Fruit fly (Drosophila melanogaster) whole organism, embryonic: ENCODE results near the gene Dad1.

Source experiments
- Abd-B ChIP-seq: fragments of 200-800 bp; sonication (Bioruptor generic); optimal IDR thresholded peaks from 2 replicates; lab custom pipeline; 2018; ENCODE audit warnings: missing biosample characterization, mild to moderate bottlenecking, missing genetic modification characterization, moderate library complexity
- Antp ChIP-seq: fragments of 200-800 bp; sonication (Bioruptor generic); optimal IDR thresholded peaks from 3 replicates; lab custom pipeline; 2016; ENCODE audit warnings: missing biosample characterization, missing genetic modification characterization
- Atf6 ChIP-seq: fragments of 200-800 bp; sonication (Bioruptor generic); IDR thresholded peaks from 2 replicates; pipeline ENCODE4 v1.3.6; 2022; ENCODE audit warnings: missing biosample characterization, missing genetic modification characterization
- CG10979 ChIP-seq: fragments of 200-800 bp; sonication (Bioruptor generic); optimal IDR thresholded peaks from 2 replicates; lab custom pipeline; 2018; ENCODE audit warnings: missing biosample characterization, mild to moderate bottlenecking, missing genetic modification characterization, moderate library complexity
- CG17186 ChIP-seq: fragments of 200-800 bp; sonication (Bioruptor generic); optimal IDR thresholded peaks from 3 replicates; lab custom pipeline; 2017; ENCODE audit warnings: missing biosample characterization, missing genetic modification reagents, missing genetic modification characterization
- CG18764 ChIP-seq: fragments of 200-800 bp; sonication (Bioruptor generic); optimal IDR thresholded peaks from 3 replicates; lab custom pipeline; 2016; ENCODE audit warnings: missing biosample characterization, missing genetic modification characterization
- CG2129 ChIP-seq: fragments of 200-800 bp; sonication (Bioruptor generic); IDR thresholded peaks from 2 replicates; pipeline ENCODE4 v1.3.6; 2022; ENCODE audit warnings: missing biosample characterization, missing genetic modification characterization; ENCODE audit not compliant: partially characterized antibody
- CG31388 ChIP-seq: fragments of 200-800 bp; sonication (Bioruptor generic); optimal IDR thresholded peaks from 2 replicates; lab custom pipeline; 2016; ENCODE audit warnings: missing biosample characterization, missing genetic modification characterization
- CG32767 ChIP-seq: fragments of 200-800 bp; sonication (Bioruptor generic); IDR thresholded peaks from 2 replicates; pipeline ENCODE4 v1.3.6; 2022; ENCODE audit warnings: missing biosample characterization, missing genetic modification characterization
- CG32772 ChIP-seq: fragments of 200-800 bp; sonication (Bioruptor generic); IDR thresholded peaks from 2 replicates; pipeline ENCODE4 v1.3.6; 2022; ENCODE audit warnings: missing biosample characterization, missing genetic modification characterization
- CG33213 ChIP-seq: fragments of 200-800 bp; sonication (Bioruptor generic); optimal IDR thresholded peaks from 3 replicates; lab custom pipeline; 2016; ENCODE audit warnings: missing biosample characterization, missing genetic modification characterization
- CG34224 ChIP-seq: fragments of 200-800 bp; sonication (Bioruptor generic); IDR thresholded peaks from 3 replicates; pipeline ENCODE4 v1.3.6; 2022; ENCODE audit warnings: missing biosample characterization, missing genetic modification characterization; ENCODE audit not compliant: partially characterized antibody
- CG4424 ChIP-seq: fragments of 200-800 bp; sonication (Bioruptor generic); optimal IDR thresholded peaks from 3 replicates; lab custom pipeline; 2016; ENCODE audit warnings: missing biosample characterization, missing genetic modification characterization
- CG5953 ChIP-seq: fragments of 200-800 bp; sonication (Bioruptor generic); IDR thresholded peaks from 2 replicates; pipeline ENCODE4 v1.3.6; 2022; ENCODE audit warnings: missing biosample characterization, missing genetic modification characterization
- CG6272 ChIP-seq: fragments of 200-800 bp; sonication (Bioruptor generic); IDR thresholded peaks from 2 replicates; pipeline ENCODE4 v1.3.6; 2022; ENCODE audit warnings: missing biosample characterization, missing genetic modification characterization
- CG7357 ChIP-seq: fragments of 200-800 bp; sonication (Bioruptor generic); IDR thresholded peaks from 3 replicates; pipeline ENCODE4 v1.3.6; 2022; ENCODE audit warnings: missing biosample characterization, missing genetic modification characterization
- CG9797 ChIP-seq: fragments of 200-800 bp; sonication (Bioruptor generic); optimal IDR thresholded peaks from 3 replicates; lab custom pipeline; 2018; ENCODE audit warnings: missing biosample characterization, mild to moderate bottlenecking, missing genetic modification characterization
- CHES-1-like ChIP-seq: fragments of 200-800 bp; sonication (Bioruptor generic); optimal IDR thresholded peaks from 2 replicates; lab custom pipeline; 2016; ENCODE audit warnings: missing biosample characterization, missing genetic modification characterization
- CTCF ChIP-seq: fragments of 200-800 bp; sonication (Bioruptor generic); optimal IDR thresholded peaks from 2 replicates; lab custom pipeline; 2017; ENCODE audit warnings: missing biosample characterization, mild to moderate bottlenecking, missing genetic modification characterization, moderate library complexity
- Elba2 ChIP-seq: fragments of 200-800 bp; sonication (Bioruptor generic); optimal IDR thresholded peaks from 3 replicates; lab custom pipeline; 2016; ENCODE audit warnings: missing biosample characterization, missing genetic modification characterization
- NC2α ChIP-seq: fragments of 200-800 bp; sonication (Bioruptor generic); optimal IDR thresholded peaks from 2 replicates; lab custom pipeline; 2016; ENCODE audit warnings: missing biosample characterization, missing genetic modification characterization
- Pdp1 ChIP-seq, 2 experiments: fragments of 200-800 bp; sonication (Bioruptor generic); optimal IDR thresholded peaks; 3 replicates each; lab custom pipeline; 2016; ENCODE audit warnings: missing biosample characterization in 2 of 2, missing genetic modification characterization in 2 of 2, mild to moderate bottlenecking in 1 of 2, moderate library complexity in 1 of 2
- Ptx1 ChIP-seq: fragments of 200-800 bp; sonication (Bioruptor generic); IDR thresholded peaks from 2 replicates; pipeline ENCODE4 v1.3.6; 2022; ENCODE audit warnings: missing biosample characterization, missing genetic modification characterization
- Six4 ChIP-seq: fragments of 200-800 bp; sonication (Bioruptor generic); optimal IDR thresholded peaks from 2 replicates; lab custom pipeline; 2016; ENCODE audit warnings: missing biosample characterization, missing genetic modification characterization
- Vsx1 ChIP-seq: fragments of 200-800 bp; sonication (Bioruptor generic); optimal IDR thresholded peaks from 2 replicates; lab custom pipeline; 2017; ENCODE audit warnings: missing biosample characterization, mild to moderate bottlenecking, missing genetic modification characterization, missing genetic modification reagents
- amos ChIP-seq: fragments of 200-800 bp; sonication (Bioruptor generic); IDR thresholded peaks from 2 replicates; pipeline ENCODE4 v1.3.6; 2022; ENCODE audit warnings: missing biosample characterization, missing genetic modification characterization; ENCODE audit not compliant: partially characterized antibody
- ato ChIP-seq: fragments of 200-800 bp; sonication (Bioruptor generic); IDR thresholded peaks from 2 replicates; pipeline ENCODE4 v1.3.6; 2022; ENCODE audit warnings: missing biosample characterization, missing genetic modification characterization; ENCODE audit not compliant: partially characterized antibody
- bsh ChIP-seq, 2 experiments: fragments of 200-800 bp; sonication (Bioruptor generic); optimal IDR thresholded peaks; 2 replicates each; lab custom pipeline; 2017 to 2018; ENCODE audit warnings: mild to moderate bottlenecking in 2 of 2, missing biosample characterization in 2 of 2, missing genetic modification characterization in 2 of 2, moderate library complexity in 1 of 2
- chm ChIP-seq: fragments of 200-800 bp; sonication (Bioruptor generic); IDR thresholded peaks from 2 replicates; pipeline ENCODE4 v1.3.6; 2022; ENCODE audit warnings: missing biosample characterization, missing genetic modification characterization
- dmrt99B ChIP-seq: fragments of 200-800 bp; sonication (Bioruptor generic); optimal IDR thresholded peaks from 2 replicates; lab custom pipeline; 2018; ENCODE audit warnings: missing biosample characterization, mild to moderate bottlenecking, missing genetic modification characterization, moderate library complexity
- dpn ChIP-seq, 2 experiments: fragments of 200-800 bp; sonication (Bioruptor generic); optimal IDR thresholded peaks; 3 replicates each; lab custom pipeline; 2016; ENCODE audit warnings: missing biosample characterization in 2 of 2, missing genetic modification characterization in 2 of 2
- en ChIP-seq: fragments of 200-800 bp; sonication (Bioruptor generic); optimal IDR thresholded peaks from 2 replicates; lab custom pipeline; 2016; ENCODE audit warnings: missing biosample characterization, missing genetic modification characterization
- eve ChIP-seq, 2 experiments: fragments of >200 bp; optimal IDR thresholded peaks; 2 replicates each; lab custom pipeline; 2017; ENCODE audit warnings: missing biosample characterization in 2 of 2, missing genetic modification characterization in 2 of 2
- fd3F ChIP-seq: fragments of 200-800 bp; sonication (Bioruptor generic); optimal IDR thresholded peaks from 2 replicates; lab custom pipeline; 2018; ENCODE audit warnings: missing biosample characterization, mild to moderate bottlenecking, missing genetic modification characterization, moderate library complexity
- ftz-f1 ChIP-seq: fragments of 200-800 bp; sonication (Bioruptor generic); optimal IDR thresholded peaks from 2 replicates; lab custom pipeline; 2016; ENCODE audit warnings: missing biosample characterization, missing genetic modification characterization
- grau ChIP-seq: fragments of 200-800 bp; optimal IDR thresholded peaks from 3 replicates; lab custom pipeline; 2019; ENCODE audit warnings: missing biosample characterization, mild to moderate bottlenecking, missing genetic modification characterization, moderate library complexity
- gro ChIP-seq: fragments of 200-800 bp; sonication (Bioruptor generic); optimal IDR thresholded peaks from 2 replicates; lab custom pipeline; 2016; ENCODE audit warnings: missing biosample characterization, missing genetic modification characterization
- hb ChIP-seq: fragments of 200-800 bp; sonication (Bioruptor generic); IDR thresholded peaks from 3 replicates; pipeline ENCODE4 v1.3.6; 2022; ENCODE audit warnings: missing biosample characterization, missing genetic modification characterization; ENCODE audit not compliant: partially characterized antibody
- jing ChIP-seq: fragments of 200-800 bp; sonication (Bioruptor generic); optimal IDR thresholded peaks from 2 replicates; lab custom pipeline; 2018; ENCODE audit warnings: missing biosample characterization, mild to moderate bottlenecking, missing genetic modification characterization
- row ChIP-seq: fragments of 200-800 bp; sonication (Bioruptor generic); IDR thresholded peaks from 3 replicates; pipeline ENCODE4 v1.3.6; 2022; ENCODE audit warnings: missing biosample characterization, missing genetic modification characterization
- salm ChIP-seq: fragments of 200-800 bp; sonication (Bioruptor generic); optimal IDR thresholded peaks from 2 replicates; lab custom pipeline; 2018; ENCODE audit warnings: missing biosample characterization, mild to moderate bottlenecking, missing genetic modification characterization
- slp2 ChIP-seq: fragments of 200-800 bp; sonication (Bioruptor generic); optimal IDR thresholded peaks from 2 replicates; lab custom pipeline; 2016; ENCODE audit warnings: missing biosample characterization, missing genetic modification characterization
- sug ChIP-seq: fragments of 200-800 bp; optimal IDR thresholded peaks from 2 replicates; lab custom pipeline; 2019; ENCODE audit warnings: missing biosample characterization, mild to moderate bottlenecking, missing genetic modification characterization, moderate library complexity
- tup ChIP-seq: fragments of 200-800 bp; sonication (Bioruptor generic); optimal IDR thresholded peaks from 2 replicates; lab custom pipeline; 2016; ENCODE audit warnings: missing biosample characterization, mild to moderate bottlenecking, missing genetic modification characterization, moderate library complexity
- usp ChIP-seq: fragments of >200 bp; optimal IDR thresholded peaks from 2 replicates; lab custom pipeline; 2017; ENCODE audit warnings: missing biosample characterization, missing genetic modification characterization

The Dad1 gene

DNA sequence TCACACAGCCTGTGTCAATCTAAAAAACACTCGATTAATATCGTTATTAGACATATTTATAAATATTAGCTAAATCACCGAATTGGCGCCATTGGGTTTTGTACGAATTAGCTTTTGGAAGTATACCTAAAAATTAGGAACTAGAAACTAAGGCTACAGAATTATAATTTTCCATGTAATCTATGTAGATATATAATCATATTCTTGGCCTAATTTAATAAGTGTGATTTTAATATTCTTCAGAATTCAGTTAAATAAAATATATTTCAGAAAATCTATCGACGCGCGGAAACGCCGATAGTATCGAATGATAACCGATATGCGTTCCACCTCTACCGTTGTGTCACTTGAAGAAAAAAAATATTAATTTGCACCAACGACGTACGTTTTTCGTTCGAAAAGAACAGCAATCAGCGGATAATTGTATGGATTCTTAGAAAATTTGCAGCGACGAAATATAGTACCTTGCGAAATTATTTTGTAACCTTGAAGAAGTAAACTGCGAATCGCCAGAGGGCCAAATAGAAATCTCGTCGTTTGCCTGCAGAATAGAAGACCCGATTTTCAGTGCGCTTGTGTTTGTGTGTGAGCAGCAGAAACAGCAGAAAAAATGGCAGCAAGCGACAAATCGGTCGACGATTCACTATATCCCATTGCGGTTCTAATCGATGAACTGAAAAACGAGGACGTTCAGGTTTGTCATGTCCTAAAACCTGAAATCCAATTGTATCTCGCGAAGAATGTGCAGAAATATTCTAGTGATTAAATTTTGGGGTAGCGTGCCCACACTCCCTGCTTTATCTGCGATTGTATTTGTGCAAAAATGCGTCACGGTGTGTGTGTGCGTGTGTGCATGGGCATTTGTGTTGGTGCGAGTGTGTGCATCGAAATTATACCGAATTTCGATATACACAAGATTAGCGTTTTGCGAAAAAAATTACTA is 18.0 kb downstream of the Dad1 start, which contains the start of gene Pp2A-29B (continued):
- TF ChIP-seq CG18764 (GFP tag; lab: Kevin White, UChicago) (no peak), en (no peak), slp2 (no peak), Abd-B (GFP tag; lab: Kevin White, UChicago) (peak; percentile 46), CG5953 (GFP tag; lab: Robert Waterston, UW) (no peak), CG2129 (GFP tag; lab: Robert Waterston, UW) (peak; percentile 99), CG6272 (GFP tag; lab: Robert Waterston, UW) (peak; percentile 38; the same call in 1 of the 2 replicates), CG4424 (GFP tag; lab: Kevin White, UChicago) (peak; percentile 38), Ptx1 (no peak), tup (GFP tag; lab: Kevin White, UChicago) (no peak), CG9797 (peak; percentile 55), Six4 (GFP tag; lab: Kevin White, UChicago) (no peak), dpn (GFP tag; optimal IDR thresholded peaks at IDR 0.05; lab: Kevin White, UChicago) (peak in 1 of 2 experiments; percentile 17), Elba2 (GFP tag; lab: Kevin White, UChicago) (no peak), CG17186 (GFP tag; lab: Kevin White, UChicago) (peak; percentile 74)

- TF ChIP-seq Antp (GFP tag; lab: Kevin White, UChicago) (no peak), CG33213 (GFP tag; lab: Kevin White, UChicago) (peak; percentile 28), Vsx1 (peak; percentile 46), NC2α (GFP tag; lab: Kevin White, UChicago) (no peak), CG31388 (no peak), grau (tag; lab: Kevin White, UChicago) (peak; percentile 7), row (GFP tag; lab: Robert Waterston, UW) (peak; percentile 49), bsh (GFP tag; optimal IDR thresholded peaks at IDR 0.05; lab: Kevin White, UChicago) (peak in 1 of 2 experiments; percentile 7), CG32767 (GFP tag; lab: Robert Waterston, UW) (0 out of 2 replicates have a peak, but pooled peaks have one; percentile 17), fd3F (GFP tag; lab: Kevin White, UChicago) (no peak), CHES-1-like (GFP tag; lab: Kevin White, UChicago) (peak; percentile 8), chm (GFP tag; lab: Robert Waterston, UW) (0 out of 2 replicates have a peak, but pooled peaks have one; percentile 4), ato (peak; percentile 75), salm (tag; lab: Kevin White, UChicago) (peak; percentile 4), jing (GFP tag; lab: Kevin White, UChicago) (no peak), CTCF (GFP tag; lab: Kevin White, UChicago) (peak; percentile 7), eve (GFP tag; optimal IDR thresholded peaks at IDR 0.05; lab: Kevin White, UChicago) (peak in 1 of 2 experiments; percentile 69), gro (peak; percentile 29), Atf6 (GFP tag; lab: Robert Waterston, UW) (peak; percentile 45; the same call in 1 of the 2 replicates), amos (GFP tag; lab: Robert Waterston, UW) (peak; percentile 93), ftz-f1 (no peak), usp (GFP tag; lab: Kevin White, UChicago) (no peak), Pdp1 (GFP tag; optimal IDR thresholded peaks at IDR 0.05; lab: Kevin White, UChicago) (peak in 1 of 2 experiments; percentile 9), sug (tag; lab: Kevin White, UChicago) (peak; percentile 55), hb (GFP tag; lab: Robert Waterston, UW) (peak; percentile 94), CG32772 (GFP tag; lab: Robert Waterston, UW) (no peak), CG34224 (GFP tag; lab: Robert Waterston, UW) (peak; percentile 93), CG7357 (GFP tag; lab: Robert Waterston, UW) (0 out of 3 replicates have a peak, but pooled peaks have one; percentile 11), CG10979 (tag; lab: Kevin White, UChicago) (peak; percentile 20), dmrt99B (tag; lab: Kevin White, UChicago) (no peak)
These were observed 19.7 kb downstream of the Dad1 start, which contains the start of the genes RpS13 and CSN8 for dm6 chr2L:8364006-8364956. TSS of gene RpS13 (minus strand) at chr2L:8364662. TSS of gene CSN8 (plus strand) at chr2L:8364855.
